Fruit fly (Drosophila melanogaster) whole organism, embryonic: ENCODE measurements around the gene CG1137.

ENCODE experiments used
- Atf3 ChIP-seq: fragments of 200-800 bp; sonication (Bioruptor generic); optimal IDR thresholded peaks from 3 replicates; lab custom pipeline; 2016; ENCODE audit warnings: missing biosample characterization, missing genetic modification characterization
- CG10209 ChIP-seq: fragments of 200-800 bp; sonication (Bioruptor generic); optimal IDR thresholded peaks from 3 replicates; lab custom pipeline; 2017; ENCODE audit warnings: missing biosample characterization, mild to moderate bottlenecking, missing genetic modification characterization, missing genetic modification reagents
- CG10267 ChIP-seq: fragments of 200-800 bp; sonication (Bioruptor generic); optimal IDR thresholded peaks from 2 replicates; lab custom pipeline; 2018; ENCODE audit warnings: missing biosample characterization, mild to moderate bottlenecking, missing genetic modification characterization, moderate library complexity
- CG11085 ChIP-seq: fragments of 200-800 bp; sonication (Bioruptor generic); IDR thresholded peaks from 2 replicates; pipeline ENCODE4 v1.3.6; 2022; ENCODE audit warnings: missing biosample characterization, missing genetic modification characterization
- CG13624 ChIP-seq: fragments of 200-800 bp; sonication (Bioruptor generic); optimal IDR thresholded peaks from 2 replicates; lab custom pipeline; 2016; ENCODE audit warnings: missing biosample characterization, missing genetic modification characterization
- CG13894 ChIP-seq: fragments of 200-800 bp; sonication (Bioruptor generic); optimal IDR thresholded peaks from 3 replicates; lab custom pipeline; 2018; ENCODE audit warnings: missing biosample characterization, mild to moderate bottlenecking, missing genetic modification characterization, moderate library complexity
- CG17186 ChIP-seq: fragments of 200-800 bp; sonication (Bioruptor generic); optimal IDR thresholded peaks from 3 replicates; lab custom pipeline; 2017; ENCODE audit warnings: missing biosample characterization, missing genetic modification reagents, missing genetic modification characterization
- CG18764 ChIP-seq: fragments of 200-800 bp; sonication (Bioruptor generic); optimal IDR thresholded peaks from 3 replicates; lab custom pipeline; 2016; ENCODE audit warnings: missing biosample characterization, missing genetic modification characterization
- CG3847 ChIP-seq: fragments of 200-800 bp; sonication (Bioruptor generic); IDR thresholded peaks from 2 replicates; pipeline ENCODE4 v1.3.6; 2022; ENCODE audit warnings: missing biosample characterization, missing genetic modification characterization
- CG4617 ChIP-seq: fragments of 200-800 bp; sonication (Bioruptor generic); optimal IDR thresholded peaks from 3 replicates; lab custom pipeline; 2016; ENCODE audit warnings: missing biosample characterization, missing genetic modification characterization, borderline replicate concordance
- CG5180 ChIP-seq: fragments of 200-800 bp; sonication (Bioruptor generic); optimal IDR thresholded peaks from 3 replicates; lab custom pipeline; 2017; ENCODE audit warnings: missing biosample characterization, missing genetic modification characterization, mild to moderate bottlenecking, moderate library complexity, missing genetic modification reagents
- CG5245 ChIP-seq: fragments of 200-800 bp; sonication (Bioruptor generic); optimal IDR thresholded peaks from 3 replicates; lab custom pipeline; 2016; ENCODE audit warnings: missing biosample characterization, missing genetic modification characterization
- CTCF ChIP-seq: fragments of 200-800 bp; sonication (Bioruptor generic); optimal IDR thresholded peaks from 2 replicates; lab custom pipeline; 2017; ENCODE audit warnings: missing biosample characterization, mild to moderate bottlenecking, missing genetic modification characterization, moderate library complexity
- Dad ChIP-seq: fragments of 200-800 bp; sonication (Bioruptor generic); optimal IDR thresholded peaks from 3 replicates; lab custom pipeline; 2016; ENCODE audit warnings: missing biosample characterization, missing genetic modification characterization
- Doc2 ChIP-seq: fragments of 200-800 bp; sonication (Bioruptor generic); IDR thresholded peaks from 2 replicates; pipeline ENCODE4 v1.3.6; 2022; ENCODE audit warnings: missing biosample characterization, missing genetic modification characterization
- Jarid2 ChIP-seq: fragments of 200-800 bp; sonication (Bioruptor generic); optimal IDR thresholded peaks from 3 replicates; lab custom pipeline; 2017; ENCODE audit warnings: mild to moderate bottlenecking, missing biosample characterization, missing genetic modification reagents, missing genetic modification characterization
- Meics ChIP-seq: fragments of 200-800 bp; sonication (Bioruptor generic); optimal IDR thresholded peaks from 2 replicates; lab custom pipeline; 2017; ENCODE audit warnings: missing biosample characterization, mild to moderate bottlenecking, missing genetic modification characterization
- Ravus ChIP-seq: fragments of 200-800 bp; sonication (Bioruptor generic); IDR thresholded peaks from 2 replicates; pipeline ENCODE4 v1.3.6; 2022; ENCODE audit warnings: missing biosample characterization, missing genetic modification characterization
- Rfx ChIP-seq: fragments of 200-800 bp; sonication (Bioruptor generic); IDR thresholded peaks from 2 replicates; pipeline ENCODE4 v1.3.6; 2022; ENCODE audit warnings: missing biosample characterization, missing genetic modification characterization
- Spps ChIP-seq: fragments of 200-800 bp; sonication (Bioruptor generic); optimal IDR thresholded peaks from 2 replicates; lab custom pipeline; 2018; ENCODE audit warnings: missing biosample characterization, mild to moderate bottlenecking, missing genetic modification characterization
- Stat92E ChIP-seq, 3 experiments: fragments of >200 bp in 2 of 3; fragments of 200-800 bp in 1 of 3; sonication (Bioruptor generic) in 1 of 3; optimal IDR thresholded peaks; 2 replicates each; lab custom pipeline; 2017 to 2019; ENCODE audit warnings: missing biosample characterization in 3 of 3, missing genetic modification characterization in 3 of 3, mild to moderate bottlenecking in 1 of 3, moderate library complexity in 1 of 3
- Trl ChIP-seq, 3 experiments: fragments of >200 bp in 2 of 3; fragments of 200-800 bp in 1 of 3; sonication (Bioruptor generic) in 1 of 3; optimal IDR thresholded peaks; 2 replicates in 1 of 3; 3 replicates in 2 of 3; lab custom pipeline; 2016 to 2017; ENCODE audit warnings: missing biosample characterization in 1 of 3, missing genetic modification characterization in 1 of 3
- aop ChIP-seq: fragments of 200-800 bp; sonication (Bioruptor generic); IDR thresholded peaks from 2 replicates; pipeline ENCODE4 v1.3.6; 2022; ENCODE audit warnings: missing biosample characterization, missing genetic modification characterization
- bcd ChIP-seq: fragments of 200-800 bp; sonication (Bioruptor generic); optimal IDR thresholded peaks from 2 replicates; lab custom pipeline; 2017; ENCODE audit warnings: missing biosample characterization, mild to moderate bottlenecking, missing genetic modification characterization
- dysf ChIP-seq: fragments of 200-800 bp; sonication (Bioruptor generic); IDR thresholded peaks from 3 replicates; pipeline ENCODE4 v1.3.6; 2022; ENCODE audit warnings: missing biosample characterization, missing genetic modification characterization
- ewg ChIP-seq: fragments of 200-800 bp; sonication (Bioruptor generic); optimal IDR thresholded peaks from 3 replicates; lab custom pipeline; 2017; ENCODE audit warnings: mild to moderate bottlenecking, missing biosample characterization, missing genetic modification reagents, missing genetic modification characterization
- fd96Cb ChIP-seq: fragments of 200-800 bp; sonication (Bioruptor generic); optimal IDR thresholded peaks from 2 replicates; lab custom pipeline; 2018; ENCODE audit warnings: missing biosample characterization, mild to moderate bottlenecking, missing genetic modification characterization, moderate library complexity
- inv ChIP-seq: fragments of 200-800 bp; sonication (Bioruptor generic); IDR thresholded peaks from 2 replicates; pipeline ENCODE4 v1.3.6; 2022; ENCODE audit warnings: missing biosample characterization, missing genetic modification characterization; ENCODE audit not compliant: partially characterized antibody
- kni ChIP-seq: fragments of 200-800 bp; sonication (Bioruptor generic); optimal IDR thresholded peaks from 3 replicates; lab custom pipeline; 2017; ENCODE audit warnings: mild to moderate bottlenecking, missing biosample characterization, missing genetic modification reagents, missing genetic modification characterization
- lab ChIP-seq: fragments of 200-800 bp; sonication (Bioruptor generic); optimal IDR thresholded peaks from 3 replicates; lab custom pipeline; 2017; ENCODE audit warnings: missing biosample characterization, missing genetic modification characterization, mild to moderate bottlenecking, moderate library complexity, missing genetic modification reagents
- lov ChIP-seq, 2 experiments: fragments of 200-800 bp in 1 of 2; fragments of >200 bp in 1 of 2; sonication (Bioruptor generic) in 1 of 2; IDR thresholded peaks in 1 of 2; optimal IDR thresholded peaks in 1 of 2; 2 replicates in 1 of 2; 3 replicates in 1 of 2; pipeline versions ENCODE4 v1.3.6 to Lab custom; 2017 to 2022; ENCODE audit warnings: missing biosample characterization in 1 of 2, missing genetic modification characterization in 1 of 2
- odd ChIP-seq: fragments of 200-800 bp; sonication (Bioruptor generic); optimal IDR thresholded peaks from 2 replicates; lab custom pipeline; 2017; ENCODE audit warnings: missing biosample characterization, mild to moderate bottlenecking, missing genetic modification characterization
- prd ChIP-seq, 3 experiments: fragments of >200 bp in 2 of 3; fragments of 200-800 bp in 1 of 3; sonication (Bioruptor generic) in 1 of 3; optimal IDR thresholded peaks in 2 of 3; IDR thresholded peaks in 1 of 3; 2 replicates in 2 of 3; 3 replicates in 1 of 3; pipeline versions ENCODE4 v1.3.6 to Lab custom; 2017 to 2022; ENCODE audit warnings: missing biosample characterization in 1 of 3, missing genetic modification characterization in 1 of 3
- pros ChIP-seq: fragments of 200-800 bp; sonication (Bioruptor generic); optimal IDR thresholded peaks from 3 replicates; lab custom pipeline; 2019; ENCODE audit warnings: missing biosample characterization, mild to moderate bottlenecking, missing genetic modification characterization, moderate library complexity
- sd ChIP-seq: fragments of 200-800 bp; sonication (Bioruptor generic); optimal IDR thresholded peaks from 3 replicates; lab custom pipeline; 2018; ENCODE audit warnings: missing biosample characterization, mild to moderate bottlenecking, missing genetic modification characterization, moderate library complexity
- slbo ChIP-seq: fragments of 200-800 bp; sonication (Bioruptor generic); IDR thresholded peaks from 2 replicates; pipeline ENCODE4 v1.3.6; 2022; ENCODE audit warnings: missing biosample characterization, missing genetic modification characterization
- sna ChIP-seq: fragments of 200-800 bp; sonication (Bioruptor generic); IDR thresholded peaks from 2 replicates; pipeline ENCODE4 v1.3.6; 2022; ENCODE audit warnings: missing biosample characterization, missing genetic modification characterization; ENCODE audit not compliant: partially characterized antibody
- wek ChIP-seq: fragments of 200-800 bp; sonication (Bioruptor generic); optimal IDR thresholded peaks from 3 replicates; lab custom pipeline; 2018; ENCODE audit warnings: missing biosample characterization, mild to moderate bottlenecking, missing genetic modification characterization, moderate library complexity

CG1137 gene

dm6 chr3R:6560251-6560650, at the start of gene CG1137:
Gene CG1137 (minus strand): TSS chr3R:6560351.
- TF ChIP-seq CG13624 (GFP tag; lab: Kevin White, UChicago): no peak
- no peak for TF ChIP-seq Doc2
- no peak for TF ChIP-seq Dad (GFP tag; lab: Kevin White, UChicago)
- TF ChIP-seq Spps (tag; lab: Kevin White, UChicago): no peak
- TF ChIP-seq lov (optimal IDR thresholded peaks at IDR 0.05; lab: Kevin White, UChicago): no peak
- no peak for TF ChIP-seq lov (GFP tag; IDR thresholded peaks at IDR 0.05; lab: Robert Waterston, UW)

DNA sequence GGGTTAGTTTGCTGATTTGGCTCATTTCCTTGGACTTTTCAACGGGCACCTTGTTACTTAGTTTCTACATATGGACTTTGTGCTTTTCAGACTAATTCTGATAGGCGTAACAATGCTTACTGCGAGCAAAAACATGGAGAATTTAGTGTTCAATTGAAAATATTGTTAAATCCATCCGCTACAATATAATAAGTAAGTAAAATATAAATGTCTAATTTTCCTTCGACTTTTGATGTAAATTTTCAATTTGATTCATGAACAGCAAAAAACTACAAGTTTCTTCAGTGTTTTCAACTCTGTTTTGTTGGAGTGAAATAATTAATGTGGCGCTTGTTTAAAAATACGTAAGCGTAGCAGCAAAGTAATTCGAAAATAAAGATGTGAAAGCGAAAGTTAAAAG, 48.7 kb upstream of the CG1137 start, which contains the start of gene glob2:
Gene glob2, minus strand, starts transcription at position 101 of the 400 bp plus-strand sequence.
- TF ChIP-seq Jarid2 (GFP tag; lab: Kevin White, UChicago) (no peak), Ravus (GFP tag; lab: Robert Waterston, UW) (no peak), CG10267 (no peak), inv (GFP tag; lab: Robert Waterston, UW) (no peak), odd (no peak), CTCF (GFP tag; lab: Kevin White, UChicago) (no peak), sd (tag; lab: Kevin White, UChicago) (no peak), Stat92E (GFP tag; optimal IDR thresholded peaks at IDR 0.05; lab: Kevin White, UChicago) (no peak), Trl (optimal IDR thresholded peaks at IDR 0.05; lab: Kevin White, UChicago) (no peak), Trl (GFP tag; optimal IDR thresholded peaks at IDR 0.05; lab: Kevin White, UChicago) (no peak), CG5245 (GFP tag; lab: Kevin White, UChicago) (no peak), lab (GFP tag; lab: Kevin White, UChicago) (no peak)

dm6 chr3R:6605142-6605541, 45.0 kb upstream of the CG1137 start:
- TF ChIP-seq Rfx (GFP tag; lab: Robert Waterston, UW) (no peak), sna (GFP tag; lab: Robert Waterston, UW) (no peak), CTCF (GFP tag; lab: Kevin White, UChicago) (peak; percentile 57), CG5180 (GFP tag; lab: Kevin White, UChicago) (no peak), wek (GFP tag; lab: Kevin White, UChicago) (no peak), CG13894 (tag; lab: Kevin White, UChicago) (no peak), kni (GFP tag; lab: Kevin White, UChicago) (no peak), CG10209 (no peak)

DNA sequence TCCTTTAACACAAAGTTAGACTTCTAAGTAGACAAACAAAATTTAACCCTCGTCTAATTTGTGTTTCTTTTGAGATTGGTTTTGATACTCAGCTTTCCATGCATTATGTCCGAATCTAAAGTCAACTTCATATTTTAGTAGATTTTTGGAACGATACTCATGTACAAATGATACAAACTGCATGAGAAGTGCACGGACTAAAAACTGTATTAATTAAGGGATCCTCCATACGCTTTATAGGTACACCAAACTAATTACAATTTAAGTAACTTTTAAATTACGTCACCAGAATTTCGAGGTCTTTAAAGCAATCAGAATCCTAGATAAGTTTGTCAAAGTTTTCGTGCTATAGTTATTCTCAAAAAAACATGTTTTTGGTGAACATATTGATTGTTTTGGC, 40.8 kb upstream of the CG1137 start, which contains the start of gene CG31482:
Gene CG31482, plus strand, starts transcription at position 301 of the 400 bp plus-strand sequence.
- no peak for TF ChIP-seq CG17186 (GFP tag; lab: Kevin White, UChicago)
- no peak for TF ChIP-seq bcd (GFP tag; lab: Kevin White, UChicago)

DNA sequence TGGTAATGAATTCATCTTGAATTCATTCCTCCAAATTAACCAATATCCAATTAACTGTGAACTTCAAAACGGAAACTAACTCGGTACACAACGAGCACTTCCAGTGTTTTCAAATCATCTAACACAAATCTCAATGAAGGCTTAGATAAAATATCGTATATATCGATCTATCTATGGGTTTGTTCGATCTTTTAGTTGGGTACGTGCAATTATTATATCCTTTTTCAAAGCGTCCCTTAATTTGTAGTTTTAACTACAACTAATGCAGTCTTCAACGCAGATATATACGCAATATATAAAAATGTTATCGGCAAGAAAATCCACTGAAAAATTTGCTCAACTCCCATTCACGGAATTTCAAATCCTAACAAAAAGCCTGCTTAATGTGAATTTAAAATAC, 37.8 kb upstream of the CG1137 start, which contains the start of gene CG1138:
Gene CG1138, minus strand, starts transcription at position 101 of the 400 bp plus-strand sequence.
- no peak for TF ChIP-seq prd (optimal IDR thresholded peaks at IDR 0.05; lab: Kevin White, UChicago)
- no peak for TF ChIP-seq prd (GFP tag; IDR thresholded peaks at IDR 0.05; lab: Robert Waterston, UW)
- no peak for TF ChIP-seq slbo (GFP tag; lab: Robert Waterston, UW)
- no peak for TF ChIP-seq CG4617 (GFP tag; lab: Kevin White, UChicago)
- TF ChIP-seq CG3847 (GFP tag; lab: Robert Waterston, UW): no peak
- no peak for TF ChIP-seq dysf (GFP tag; lab: Robert Waterston, UW)
- no peak for TF ChIP-seq Atf3 (GFP tag; lab: Kevin White, UChicago)
- TF ChIP-seq CG18764: no peak
- no peak for TF ChIP-seq pros (GFP tag; lab: Kevin White, UChicago)
- TF ChIP-seq CG11085: no peak
- no peak for TF ChIP-seq fd96Cb
- TF ChIP-seq Meics (GFP tag; lab: Kevin White, UChicago): no peak
- no peak for TF ChIP-seq ewg (GFP tag; lab: Kevin White, UChicago)
- TF ChIP-seq aop (GFP tag; lab: Robert Waterston, UW): no peak
